Fruit fly (Drosophila melanogaster) Kc167 (cell line): ENCODE results near the gene CG5421.

Source experiments
- Myc ChIP-seq: fragments of >200 bp; optimal IDR thresholded peaks from 2 replicates; lab custom pipeline; 2017; ENCODE audit warnings: missing external identifiers
- Sin3A ChIP-seq: fragments of >200 bp; optimal IDR thresholded peaks from 2 replicates; lab custom pipeline; 2018; ENCODE audit warnings: missing external identifiers
- h ChIP-seq: fragments of >200 bp; optimal IDR thresholded peaks from 3 replicates; lab custom pipeline; 2018; ENCODE audit warnings: missing external identifiers
- insv ChIP-seq: fragments of >200 bp; optimal IDR thresholded peaks from 3 replicates; lab custom pipeline; 2018; ENCODE audit warnings: missing external identifiers
- psq ChIP-seq: fragments of >200 bp; optimal IDR thresholded peaks from 2 replicates; lab custom pipeline; 2017; ENCODE audit warnings: missing external identifiers
- ttk ChIP-seq: sonication (Bioruptor generic); optimal IDR thresholded peaks from 2 replicates; lab custom pipeline; 2017; ENCODE audit warnings: missing external identifiers

DNA sequence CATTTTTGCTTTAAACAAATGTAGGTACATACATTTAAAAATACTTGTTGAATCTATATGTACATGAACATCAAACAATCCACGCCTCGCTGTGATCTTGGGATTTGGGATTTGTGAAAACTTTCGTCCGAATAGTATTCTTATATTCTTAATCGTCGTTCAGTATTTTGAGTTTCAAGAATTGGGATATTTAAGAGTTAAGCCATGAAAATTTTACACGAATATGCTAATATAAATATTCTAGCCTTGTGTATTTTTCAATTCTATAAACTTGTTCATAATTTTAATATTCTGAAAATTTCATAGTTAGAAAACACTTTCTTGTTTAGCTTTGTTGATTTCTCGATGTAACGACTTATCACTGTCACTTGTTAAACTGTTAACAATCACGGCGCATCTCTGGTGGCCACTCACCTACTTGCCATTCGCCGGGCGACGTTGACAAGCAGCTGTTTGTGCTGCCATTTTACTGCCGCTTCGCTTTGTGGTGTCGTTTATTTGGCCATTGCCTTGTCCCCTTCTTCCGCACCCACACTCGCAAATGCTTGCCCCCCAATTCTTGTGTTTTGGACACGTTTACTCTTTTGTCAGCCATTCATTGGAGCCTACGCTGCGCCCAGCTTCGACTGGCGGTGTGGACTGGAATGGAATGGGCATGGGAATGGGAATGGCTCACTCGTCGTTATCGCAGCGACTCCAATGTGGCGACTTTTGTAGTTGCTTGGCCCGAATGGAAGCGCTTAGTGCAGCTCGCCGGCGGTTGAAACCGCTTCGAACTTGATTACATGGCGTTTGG is 11.8 kb downstream of the CG5421 start:
- TF ChIP-seq ttk (no peak), insv (lab: Kevin White, UChicago) (no peak), h (no peak), Sin3A (lab: Kevin White, UChicago) (no peak), Myc (lab: Kevin White, UChicago) (no peak), psq (lab: Kevin White, UChicago) (no peak)
